Fruit fly (Drosophila melanogaster) whole organism, embryonic: ENCODE results near the gene CG7656.

ENCODE experiments used
- Antp ChIP-seq: fragments of 200-800 bp; sonication (Bioruptor generic); optimal IDR thresholded peaks from 3 replicates; lab custom pipeline; 2016; ENCODE audit warnings: missing biosample characterization, missing genetic modification characterization
- CG11456 ChIP-seq: fragments of 200-800 bp; sonication (Bioruptor generic); IDR thresholded peaks from 3 replicates; pipeline ENCODE4 v1.3.6; 2022; ENCODE audit warnings: missing biosample characterization, missing genetic modification characterization
- CG1233 ChIP-seq: fragments of 200-800 bp; sonication (Bioruptor generic); optimal IDR thresholded peaks from 4 replicates; lab custom pipeline; 2018; ENCODE audit warnings: missing biosample characterization, mild to moderate bottlenecking, missing genetic modification characterization
- CG12942 ChIP-seq: fragments of 200-800 bp; sonication (Bioruptor generic); optimal IDR thresholded peaks from 3 replicates; lab custom pipeline; 2016; ENCODE audit warnings: missing biosample characterization, missing genetic modification characterization
- CG13287 ChIP-seq: fragments of 200-800 bp; sonication (Bioruptor generic); IDR thresholded peaks from 2 replicates; pipeline ENCODE4 v1.3.6; 2022; ENCODE audit warnings: missing biosample characterization, missing genetic modification characterization; ENCODE audit not compliant: partially characterized antibody
- CG13894 ChIP-seq: fragments of 200-800 bp; sonication (Bioruptor generic); optimal IDR thresholded peaks from 3 replicates; lab custom pipeline; 2018; ENCODE audit warnings: missing biosample characterization, mild to moderate bottlenecking, missing genetic modification characterization, moderate library complexity
- CG14710 ChIP-seq: fragments of 200-800 bp; sonication (Bioruptor generic); optimal IDR thresholded peaks from 3 replicates; lab custom pipeline; 2019; ENCODE audit warnings: missing biosample characterization, mild to moderate bottlenecking, missing genetic modification characterization, moderate library complexity
- CG14860 ChIP-seq: fragments of 200-800 bp; sonication (Bioruptor generic); IDR thresholded peaks from 3 replicates; pipeline ENCODE4 v1.3.6; 2022; ENCODE audit warnings: missing biosample characterization, missing genetic modification characterization; ENCODE audit not compliant: partially characterized antibody
- CG16815 ChIP-seq: fragments of 200-800 bp; sonication (Bioruptor generic); optimal IDR thresholded peaks from 3 replicates; lab custom pipeline; 2017; ENCODE audit warnings: missing biosample characterization, mild to moderate bottlenecking, missing genetic modification characterization
- CG2199 ChIP-seq: fragments of 200-800 bp; sonication (Bioruptor generic); IDR thresholded peaks from 3 replicates; pipeline ENCODE4 v1.3.6; 2022; ENCODE audit warnings: missing biosample characterization, missing genetic modification characterization
- CG2889 ChIP-seq: fragments of 200-800 bp; sonication (Bioruptor generic); IDR thresholded peaks from 3 replicates; pipeline ENCODE4 v1.3.6; 2022; ENCODE audit warnings: missing biosample characterization, missing genetic modification characterization
- CG3065 ChIP-seq: fragments of 200-800 bp; sonication (Bioruptor generic); optimal IDR thresholded peaks from 2 replicates; lab custom pipeline; 2016; ENCODE audit warnings: missing biosample characterization, missing genetic modification characterization
- CG31365 ChIP-seq: fragments of 200-800 bp; sonication (Bioruptor generic); optimal IDR thresholded peaks from 2 replicates; lab custom pipeline; 2018; ENCODE audit warnings: missing biosample characterization, mild to moderate bottlenecking, missing genetic modification characterization
- CG34422 ChIP-seq: fragments of 200-800 bp; sonication (Bioruptor generic); IDR thresholded peaks from 3 replicates; pipeline ENCODE4 v1.3.6; 2022; ENCODE audit warnings: missing biosample characterization, missing genetic modification characterization
- CG3847 ChIP-seq: fragments of 200-800 bp; sonication (Bioruptor generic); IDR thresholded peaks from 2 replicates; pipeline ENCODE4 v1.3.6; 2022; ENCODE audit warnings: missing biosample characterization, missing genetic modification characterization
- CG4282 ChIP-seq: fragments of 200-800 bp; sonication (Bioruptor generic); optimal IDR thresholded peaks from 2 replicates; lab custom pipeline; 2016; ENCODE audit warnings: missing biosample characterization, missing genetic modification characterization
- CG4360 ChIP-seq: fragments of 200-800 bp; sonication (Bioruptor generic); IDR thresholded peaks from 2 replicates; pipeline ENCODE4 v1.3.6; 2022; ENCODE audit warnings: missing biosample characterization, missing genetic modification characterization
- CG6272 ChIP-seq: fragments of 200-800 bp; sonication (Bioruptor generic); IDR thresholded peaks from 2 replicates; pipeline ENCODE4 v1.3.6; 2022; ENCODE audit warnings: missing biosample characterization, missing genetic modification characterization
- CG9727 ChIP-seq: fragments of 200-800 bp; sonication (Bioruptor generic); optimal IDR thresholded peaks from 3 replicates; lab custom pipeline; 2017; ENCODE audit warnings: missing biosample characterization, mild to moderate bottlenecking, missing genetic modification characterization
- CG9876 ChIP-seq: fragments of 200-800 bp; sonication (Bioruptor generic); optimal IDR thresholded peaks from 2 replicates; lab custom pipeline; 2016; ENCODE audit warnings: missing biosample characterization, missing genetic modification characterization
- CrebB ChIP-seq: fragments of 200-800 bp; sonication (Bioruptor generic); optimal IDR thresholded peaks from 3 replicates; lab custom pipeline; 2018; ENCODE audit warnings: missing biosample characterization, mild to moderate bottlenecking, missing genetic modification characterization
- D ChIP-seq, 2 experiments: fragments of 200-800 bp in 1 of 2; fragments of >200 bp in 1 of 2; sonication (Bioruptor generic) in 1 of 2; optimal IDR thresholded peaks; 2 replicates in 1 of 2; 3 replicates in 1 of 2; lab custom pipeline; 2017; ENCODE audit warnings: mild to moderate bottlenecking in 1 of 2, missing biosample characterization in 1 of 2, missing genetic modification characterization in 1 of 2, missing genetic modification reagents in 1 of 2
- D19A ChIP-seq: fragments of 200-800 bp; optimal IDR thresholded peaks from 3 replicates; lab custom pipeline; 2019; ENCODE audit warnings: missing biosample characterization, mild to moderate bottlenecking, missing genetic modification characterization, moderate library complexity
- Dbx ChIP-seq: fragments of 200-800 bp; sonication (Bioruptor generic); IDR thresholded peaks from 3 replicates; pipeline ENCODE4 v1.3.6; 2022; ENCODE audit warnings: missing biosample characterization, missing genetic modification characterization
- Dip2 ChIP-seq: fragments of 200-800 bp; sonication (Bioruptor generic); IDR thresholded peaks from 2 replicates; pipeline ENCODE4 v1.3.6; 2022; ENCODE audit warnings: missing biosample characterization, missing genetic modification characterization
- Doc3 ChIP-seq: fragments of 200-800 bp; sonication (Bioruptor generic); IDR thresholded peaks from 3 replicates; pipeline ENCODE4 v1.3.6; 2022; ENCODE audit warnings: missing biosample characterization, missing genetic modification characterization; ENCODE audit not compliant: partially characterized antibody
- Fer2 ChIP-seq: fragments of 200-800 bp; sonication (Bioruptor generic); optimal IDR thresholded peaks from 2 replicates; lab custom pipeline; 2018; ENCODE audit warnings: missing biosample characterization, mild to moderate bottlenecking, missing genetic modification characterization, moderate library complexity
- H2.0 ChIP-seq: fragments of 200-800 bp; sonication (Bioruptor generic); IDR thresholded peaks from 2 replicates; pipeline ENCODE4 v1.3.6; 2022; ENCODE audit warnings: missing biosample characterization, missing genetic modification characterization
- Hmx ChIP-seq: fragments of 200-800 bp; sonication (Bioruptor generic); optimal IDR thresholded peaks from 2 replicates; lab custom pipeline; 2016; ENCODE audit warnings: missing biosample characterization, missing genetic modification characterization
- Jarid2 ChIP-seq: fragments of 200-800 bp; sonication (Bioruptor generic); optimal IDR thresholded peaks from 3 replicates; lab custom pipeline; 2017; ENCODE audit warnings: mild to moderate bottlenecking, missing biosample characterization, missing genetic modification reagents, missing genetic modification characterization
- Lpt ChIP-seq: fragments of >200 bp; optimal IDR thresholded peaks from 2 replicates; lab custom pipeline; 2018; ENCODE audit warnings: missing biosample characterization, missing genetic modification characterization
- MTF-1 ChIP-seq: fragments of 200-800 bp; sonication (Bioruptor generic); optimal IDR thresholded peaks from 2 replicates; lab custom pipeline; 2018; ENCODE audit warnings: missing biosample characterization, mild to moderate bottlenecking, missing genetic modification characterization, borderline replicate concordance
- Opbp ChIP-seq: fragments of 200-800 bp; sonication (Bioruptor generic); IDR thresholded peaks from 3 replicates; pipeline ENCODE4 v1.3.6; 2022; ENCODE audit warnings: missing biosample characterization, missing genetic modification characterization; ENCODE audit not compliant: partially characterized antibody
- Vsx1 ChIP-seq: fragments of 200-800 bp; sonication (Bioruptor generic); optimal IDR thresholded peaks from 2 replicates; lab custom pipeline; 2017; ENCODE audit warnings: missing biosample characterization, mild to moderate bottlenecking, missing genetic modification characterization, missing genetic modification reagents
- ab ChIP-seq: fragments of 200-800 bp; sonication (Bioruptor generic); optimal IDR thresholded peaks from 2 replicates; lab custom pipeline; 2016; ENCODE audit warnings: missing biosample characterization, missing genetic modification characterization
- al ChIP-seq: fragments of 200-800 bp; sonication (Bioruptor generic); IDR thresholded peaks from 2 replicates; pipeline ENCODE4 v1.3.6; 2022; ENCODE audit warnings: missing biosample characterization, missing genetic modification characterization
- bigmax ChIP-seq: fragments of 200-800 bp; sonication (Bioruptor generic); optimal IDR thresholded peaks from 2 replicates; lab custom pipeline; 2018; ENCODE audit warnings: missing biosample characterization, mild to moderate bottlenecking, missing genetic modification characterization
- crp ChIP-seq, 2 experiments: fragments of 200-800 bp; sonication (Bioruptor generic); optimal IDR thresholded peaks; 2 replicates in 1 of 2; 3 replicates in 1 of 2; lab custom pipeline; 2017; ENCODE audit warnings: missing biosample characterization in 2 of 2, missing genetic modification characterization in 2 of 2, mild to moderate bottlenecking in 1 of 2, moderate library complexity in 1 of 2
- dan ChIP-seq: fragments of 200-800 bp; sonication (Bioruptor generic); IDR thresholded peaks from 2 replicates; pipeline ENCODE4 v1.3.6; 2022; ENCODE audit warnings: missing biosample characterization, missing genetic modification characterization
- dm ChIP-seq: fragments of 200-800 bp; sonication (Bioruptor generic); optimal IDR thresholded peaks from 3 replicates; lab custom pipeline; 2016; ENCODE audit warnings: missing biosample characterization, missing genetic modification characterization
- emc ChIP-seq: fragments of 200-800 bp; sonication (Bioruptor generic); optimal IDR thresholded peaks from 2 replicates; lab custom pipeline; 2016; ENCODE audit warnings: missing biosample characterization, missing genetic modification characterization
- fu2 ChIP-seq: fragments of 200-800 bp; sonication (Bioruptor generic); optimal IDR thresholded peaks from 2 replicates; lab custom pipeline; 2016; ENCODE audit warnings: missing biosample characterization, missing genetic modification characterization
- pros ChIP-seq: fragments of 200-800 bp; sonication (Bioruptor generic); optimal IDR thresholded peaks from 3 replicates; lab custom pipeline; 2019; ENCODE audit warnings: missing biosample characterization, mild to moderate bottlenecking, missing genetic modification characterization, moderate library complexity
- schlank ChIP-seq: fragments of 200-800 bp; sonication (Bioruptor generic); optimal IDR thresholded peaks from 2 replicates; lab custom pipeline; 2018; ENCODE audit warnings: missing biosample characterization, mild to moderate bottlenecking, missing genetic modification characterization
- sens ChIP-seq: fragments of 200-800 bp; sonication (Bioruptor generic); peaks from one replicate; lab custom pipeline; 2016; ENCODE audit warnings: missing biosample characterization, missing genetic modification characterization
- sug ChIP-seq: fragments of 200-800 bp; optimal IDR thresholded peaks from 2 replicates; lab custom pipeline; 2019; ENCODE audit warnings: missing biosample characterization, mild to moderate bottlenecking, missing genetic modification characterization, moderate library complexity
- tna ChIP-seq: fragments of 200-800 bp; sonication (Bioruptor generic); IDR thresholded peaks from 2 replicates; pipeline ENCODE4 v1.3.6; 2022; ENCODE audit warnings: missing biosample characterization, missing genetic modification characterization; ENCODE audit not compliant: partially characterized antibody

Gene CG7656

dm6 chr3L:15576357-15576756, 11.6 kb downstream of the CG7656 start, which contains the start of gene Ufsp2 (continued):
- TF ChIP-seq crp (GFP tag; optimal IDR thresholded peaks at IDR 0.05; lab: Kevin White, UChicago): peak in 1 of 2 experiments; percentile 69
- TF ChIP-seq bigmax (GFP tag; lab: Kevin White, UChicago): no peak
- TF ChIP-seq CG14860 (GFP tag; lab: Robert Waterston, UW): no peak
- no peak for TF ChIP-seq pros
- no peak for TF ChIP-seq Dip2 (GFP tag; lab: Robert Waterston, UW)
- TF ChIP-seq CG4282: no peak
- TF ChIP-seq Jarid2: no peak
- peak; percentile 28; the same call in 1 of the 3 replicates for TF ChIP-seq Doc3 (GFP tag; lab: Robert Waterston, UW)

- no peak for TF ChIP-seq CG2199
- TF ChIP-seq al (GFP tag; lab: Robert Waterston, UW): no peak
- no peak for TF ChIP-seq tna (GFP tag; lab: Robert Waterston, UW)
- no peak for TF ChIP-seq Opbp
- TF ChIP-seq bigmax (GFP tag; lab: Kevin White, UChicago): no peak
- TF ChIP-seq CG13894 (tag; lab: Kevin White, UChicago): no peak
- TF ChIP-seq Vsx1: no peak
- TF ChIP-seq emc (GFP tag; lab: Kevin White, UChicago): no peak
- no peak for TF ChIP-seq D19A
- TF ChIP-seq schlank: no peak
- no peak for TF ChIP-seq CG9727 (GFP tag; lab: Kevin White, UChicago)
- no peak for TF ChIP-seq ab (GFP tag; lab: Kevin White, UChicago)
- TF ChIP-seq Hmx (GFP tag; lab: Kevin White, UChicago): no peak
- TF ChIP-seq fu2 (GFP tag; lab: Kevin White, UChicago): no peak
- TF ChIP-seq H2.0: no peak
- TF ChIP-seq CrebB: no peak
- no peak for TF ChIP-seq CG14710
These were observed 17.4 kb downstream of the CG7656 start for dm6 chr3L:15570571-15570970.

dm6 chr3L:15568748-15569147, 19.2 kb downstream of the CG7656 start:
- no peak for TF ChIP-seq CG31365 (tag; lab: Kevin White, UChicago)
- TF ChIP-seq CG11456 (GFP tag; lab: Robert Waterston, UW): 0 out of 3 replicates have a peak, but pooled peaks have one; percentile 18
- TF ChIP-seq Dbx (GFP tag; lab: Robert Waterston, UW): 0 out of 3 replicates have a peak, but pooled peaks have one; percentile 0

- no peak for TF ChIP-seq CG2889 (GFP tag; lab: Robert Waterston, UW)
- no peak for TF ChIP-seq dm (GFP tag; lab: Kevin White, UChicago)
- no peak for TF ChIP-seq CG13287
- TF ChIP-seq schlank: peak; percentile 82
- peak; percentile 80 for TF ChIP-seq CG1233 (GFP tag; lab: Kevin White, UChicago)
- TF ChIP-seq sug (tag; lab: Kevin White, UChicago): peak; percentile 92
- TF ChIP-seq Antp (GFP tag; lab: Kevin White, UChicago): no peak
- peak; percentile 59 for TF ChIP-seq Fer2 (tag; lab: Kevin White, UChicago)
- peak; percentile 88 for TF ChIP-seq sens (GFP tag; lab: Kevin White, UChicago)
- no peak for TF ChIP-seq CG9876 (GFP tag; lab: Kevin White, UChicago)
- no peak; the same call in 1 of the 2 replicates for TF ChIP-seq CG4360 (GFP tag; lab: Robert Waterston, UW)
- peak; percentile 59; the same call in 1 of the 3 replicates for TF ChIP-seq CG34422 (GFP tag; lab: Robert Waterston, UW)
- TF ChIP-seq CG12942 (GFP tag; lab: Kevin White, UChicago): no peak
- TF ChIP-seq CG16815: no peak
- TF ChIP-seq CG3847: peak; percentile 47
- peak; percentile 67 for TF ChIP-seq MTF-1
- no peak for TF ChIP-seq Lpt
- TF ChIP-seq dan (GFP tag; lab: Robert Waterston, UW): no peak
- TF ChIP-seq CG3065 (GFP tag; lab: Kevin White, UChicago): peak; percentile 38
- no peak for TF ChIP-seq CG6272
- no peak for TF ChIP-seq D (optimal IDR thresholded peaks at IDR 0.05; lab: Kevin White, UChicago)
- no peak for TF ChIP-seq D (GFP tag; optimal IDR thresholded peaks at IDR 0.05; lab: Kevin White, UChicago)
These were observed 21.5 kb downstream of the CG7656 start for dm6 chr3L:15566484-15566955.
